Fruit fly (Drosophila melanogaster) whole organism, embryonic: ENCODE results near the gene Nup98-96.
A peak's percentile ranks its signal among the peaks of the same experiment; 100 is the strongest.

Experiments used
- Aef1 ChIP-seq: fragments of 200-800 bp; sonication (Bioruptor generic); IDR thresholded peaks from 3 replicates; pipeline ENCODE4 v1.3.6; 2022; ENCODE audit warnings: missing biosample characterization, missing genetic modification characterization
- Bteb2 ChIP-seq: fragments of 200-800 bp; sonication (Bioruptor generic); optimal IDR thresholded peaks from 2 replicates; lab custom pipeline; 2016; ENCODE audit warnings: missing biosample characterization, missing genetic modification characterization
- CG10431 ChIP-seq: fragments of 200-800 bp; sonication (Bioruptor generic); optimal IDR thresholded peaks from 3 replicates; lab custom pipeline; 2018; ENCODE audit warnings: missing biosample characterization, mild to moderate bottlenecking, missing genetic modification characterization
- CG12659 ChIP-seq: fragments of 200-800 bp; sonication (Bioruptor generic); optimal IDR thresholded peaks from 3 replicates; lab custom pipeline; 2017; ENCODE audit warnings: mild to moderate bottlenecking, missing biosample characterization, missing genetic modification reagents, missing genetic modification characterization
- CG12942 ChIP-seq: fragments of 200-800 bp; sonication (Bioruptor generic); optimal IDR thresholded peaks from 3 replicates; lab custom pipeline; 2016; ENCODE audit warnings: missing biosample characterization, missing genetic modification characterization
- CG13287 ChIP-seq: fragments of 200-800 bp; sonication (Bioruptor generic); IDR thresholded peaks from 2 replicates; pipeline ENCODE4 v1.3.6; 2022; ENCODE audit warnings: missing biosample characterization, missing genetic modification characterization; ENCODE audit not compliant: partially characterized antibody
- CG13296 ChIP-seq: fragments of 200-800 bp; sonication (Bioruptor generic); optimal IDR thresholded peaks from 3 replicates; lab custom pipeline; 2018; ENCODE audit warnings: missing biosample characterization, mild to moderate bottlenecking, missing genetic modification characterization
- CG13624 ChIP-seq: fragments of 200-800 bp; sonication (Bioruptor generic); optimal IDR thresholded peaks from 2 replicates; lab custom pipeline; 2016; ENCODE audit warnings: missing biosample characterization, missing genetic modification characterization
- CG15073 ChIP-seq: fragments of 200-800 bp; sonication (Bioruptor generic); optimal IDR thresholded peaks from 2 replicates; lab custom pipeline; 2016; ENCODE audit warnings: missing biosample characterization, missing genetic modification characterization
- CG17385 ChIP-seq: fragments of 200-800 bp; sonication (Bioruptor generic); optimal IDR thresholded peaks from 3 replicates; lab custom pipeline; 2018; ENCODE audit warnings: missing biosample characterization, mild to moderate bottlenecking, missing genetic modification characterization
- CG17912 ChIP-seq: fragments of 200-800 bp; sonication (Bioruptor generic); optimal IDR thresholded peaks from 2 replicates; lab custom pipeline; 2018; ENCODE audit warnings: missing biosample characterization, mild to moderate bottlenecking, missing genetic modification characterization
- CG1792 ChIP-seq: fragments of 200-800 bp; sonication (Bioruptor generic); optimal IDR thresholded peaks from 2 replicates; lab custom pipeline; 2016; ENCODE audit warnings: missing biosample characterization, missing genetic modification characterization
- CG2129 ChIP-seq: fragments of 200-800 bp; sonication (Bioruptor generic); IDR thresholded peaks from 2 replicates; pipeline ENCODE4 v1.3.6; 2022; ENCODE audit warnings: missing biosample characterization, missing genetic modification characterization; ENCODE audit not compliant: partially characterized antibody
- CG2875 ChIP-seq: fragments of 200-800 bp; sonication (Bioruptor generic); optimal IDR thresholded peaks from 2 replicates; lab custom pipeline; 2017; ENCODE audit warnings: missing biosample characterization, mild to moderate bottlenecking, missing genetic modification characterization, missing genetic modification reagents
- CG2889 ChIP-seq: fragments of 200-800 bp; sonication (Bioruptor generic); IDR thresholded peaks from 3 replicates; pipeline ENCODE4 v1.3.6; 2022; ENCODE audit warnings: missing biosample characterization, missing genetic modification characterization
- CG30403 ChIP-seq: fragments of 200-800 bp; sonication (Bioruptor generic); optimal IDR thresholded peaks from 3 replicates; lab custom pipeline; 2016; ENCODE audit warnings: missing biosample characterization, missing genetic modification characterization
- CG31365 ChIP-seq: fragments of 200-800 bp; sonication (Bioruptor generic); optimal IDR thresholded peaks from 2 replicates; lab custom pipeline; 2018; ENCODE audit warnings: missing biosample characterization, mild to moderate bottlenecking, missing genetic modification characterization
- CG33557 ChIP-seq: fragments of 200-800 bp; sonication (Bioruptor generic); optimal IDR thresholded peaks from 2 replicates; lab custom pipeline; 2019; ENCODE audit warnings: missing biosample characterization, mild to moderate bottlenecking, missing genetic modification characterization, moderate library complexity
- CG4820 ChIP-seq: fragments of 200-800 bp; sonication (Bioruptor generic); optimal IDR thresholded peaks from 3 replicates; lab custom pipeline; 2016; ENCODE audit warnings: missing biosample characterization, missing genetic modification characterization
- CG6175 ChIP-seq: fragments of 200-800 bp; sonication (Bioruptor generic); IDR thresholded peaks from 3 replicates; pipeline ENCODE4 v1.3.6; 2022; ENCODE audit warnings: missing biosample characterization, missing genetic modification characterization
- CG6813 ChIP-seq: fragments of 200-800 bp; sonication (Bioruptor generic); optimal IDR thresholded peaks from 2 replicates; lab custom pipeline; 2017; ENCODE audit warnings: missing biosample characterization, missing genetic modification characterization, mild to moderate bottlenecking, moderate library complexity, missing genetic modification reagents
- CG7357 ChIP-seq: fragments of 200-800 bp; sonication (Bioruptor generic); IDR thresholded peaks from 3 replicates; pipeline ENCODE4 v1.3.6; 2022; ENCODE audit warnings: missing biosample characterization, missing genetic modification characterization
- CG7786 ChIP-seq: fragments of 200-800 bp; sonication (Bioruptor generic); optimal IDR thresholded peaks from 2 replicates; lab custom pipeline; 2016; ENCODE audit warnings: missing biosample characterization, missing genetic modification characterization
- CG8388 ChIP-seq: fragments of 200-800 bp; sonication (Bioruptor generic); optimal IDR thresholded peaks from 2 replicates; lab custom pipeline; 2019; ENCODE audit warnings: missing biosample characterization, mild to moderate bottlenecking, missing genetic modification characterization, moderate library complexity
- CG8765 ChIP-seq: fragments of 200-800 bp; sonication (Bioruptor generic); IDR thresholded peaks from 2 replicates; pipeline ENCODE4 v1.3.6; 2022; ENCODE audit warnings: missing biosample characterization, missing genetic modification characterization
- CTCF ChIP-seq: fragments of 200-800 bp; sonication (Bioruptor generic); optimal IDR thresholded peaks from 2 replicates; lab custom pipeline; 2017; ENCODE audit warnings: missing biosample characterization, mild to moderate bottlenecking, missing genetic modification characterization, moderate library complexity
- Chrac-16 ChIP-seq: fragments of 200-800 bp; sonication (Bioruptor generic); optimal IDR thresholded peaks from 3 replicates; lab custom pipeline; 2016; ENCODE audit warnings: missing biosample characterization, missing genetic modification characterization
- CrebB ChIP-seq: fragments of 200-800 bp; sonication (Bioruptor generic); optimal IDR thresholded peaks from 3 replicates; lab custom pipeline; 2018; ENCODE audit warnings: missing biosample characterization, mild to moderate bottlenecking, missing genetic modification characterization
- H15 ChIP-seq: fragments of 200-800 bp; sonication (Bioruptor generic); IDR thresholded peaks from 3 replicates; pipeline ENCODE4 v1.3.6; 2022; ENCODE audit warnings: missing biosample characterization, missing genetic modification characterization
- Hey ChIP-seq: fragments of 200-800 bp; sonication (Bioruptor generic); optimal IDR thresholded peaks from 3 replicates; lab custom pipeline; 2018; ENCODE audit warnings: missing biosample characterization, mild to moderate bottlenecking, missing genetic modification characterization
- Hr51 ChIP-seq, 2 experiments: fragments of 200-800 bp; sonication (Bioruptor generic); optimal IDR thresholded peaks; 2 replicates in 1 of 2; 3 replicates in 1 of 2; lab custom pipeline; 2016 to 2018; ENCODE audit warnings: missing biosample characterization in 2 of 2, missing genetic modification characterization in 2 of 2, mild to moderate bottlenecking in 1 of 2, moderate library complexity in 1 of 2
- Optix ChIP-seq: fragments of 200-800 bp; sonication (Bioruptor generic); IDR thresholded peaks from 3 replicates; pipeline ENCODE4 v1.3.6; 2022; ENCODE audit warnings: missing biosample characterization, missing genetic modification characterization
- Vsx1 ChIP-seq: fragments of 200-800 bp; sonication (Bioruptor generic); optimal IDR thresholded peaks from 2 replicates; lab custom pipeline; 2017; ENCODE audit warnings: missing biosample characterization, mild to moderate bottlenecking, missing genetic modification characterization, missing genetic modification reagents
- Xbp1 ChIP-seq: fragments of 200-800 bp; sonication (Bioruptor generic); optimal IDR thresholded peaks from 3 replicates; lab custom pipeline; 2016; ENCODE audit warnings: missing biosample characterization, mild to moderate bottlenecking, missing genetic modification characterization
- amos ChIP-seq: fragments of 200-800 bp; sonication (Bioruptor generic); IDR thresholded peaks from 2 replicates; pipeline ENCODE4 v1.3.6; 2022; ENCODE audit warnings: missing biosample characterization, missing genetic modification characterization; ENCODE audit not compliant: partially characterized antibody
- ara ChIP-seq: fragments of 200-800 bp; sonication (Bioruptor generic); IDR thresholded peaks from 2 replicates; pipeline ENCODE4 v1.3.6; 2022; ENCODE audit warnings: missing biosample characterization, missing genetic modification characterization
- dati ChIP-seq: fragments of 200-800 bp; sonication (Bioruptor generic); IDR thresholded peaks from 2 replicates; pipeline ENCODE4 v1.3.6; 2022; ENCODE audit warnings: missing biosample characterization, missing genetic modification characterization
- dm ChIP-seq: fragments of 200-800 bp; sonication (Bioruptor generic); optimal IDR thresholded peaks from 3 replicates; lab custom pipeline; 2016; ENCODE audit warnings: missing biosample characterization, missing genetic modification characterization
- fd102C ChIP-seq: fragments of 200-800 bp; sonication (Bioruptor generic); optimal IDR thresholded peaks from 2 replicates; lab custom pipeline; 2018; ENCODE audit warnings: missing biosample characterization, mild to moderate bottlenecking, missing genetic modification characterization, moderate library complexity
- ftz-f1 ChIP-seq: fragments of 200-800 bp; sonication (Bioruptor generic); optimal IDR thresholded peaks from 2 replicates; lab custom pipeline; 2016; ENCODE audit warnings: missing biosample characterization, missing genetic modification characterization
- grn ChIP-seq: fragments of 200-800 bp; sonication (Bioruptor generic); optimal IDR thresholded peaks from 3 replicates; lab custom pipeline; 2017; ENCODE audit warnings: missing biosample characterization, missing genetic modification characterization
- gro ChIP-seq: fragments of 200-800 bp; sonication (Bioruptor generic); optimal IDR thresholded peaks from 2 replicates; lab custom pipeline; 2016; ENCODE audit warnings: missing biosample characterization, missing genetic modification characterization
- hkb ChIP-seq, 2 experiments: fragments of 200-800 bp in 1 of 2; fragments of >200 bp in 1 of 2; sonication (Bioruptor generic) in 1 of 2; IDR thresholded peaks in 1 of 2; optimal IDR thresholded peaks in 1 of 2; 2 replicates each; pipeline versions ENCODE4 v1.3.6 to Lab custom; 2017 to 2022; ENCODE audit warnings: missing biosample characterization in 1 of 2, missing genetic modification characterization in 1 of 2
- klu ChIP-seq: fragments of 200-800 bp; sonication (Bioruptor generic); IDR thresholded peaks from 2 replicates; pipeline ENCODE4 v1.3.6; 2022; ENCODE audit warnings: missing biosample characterization, missing genetic modification characterization
- kni ChIP-seq: fragments of 200-800 bp; sonication (Bioruptor generic); optimal IDR thresholded peaks from 3 replicates; lab custom pipeline; 2017; ENCODE audit warnings: mild to moderate bottlenecking, missing biosample characterization, missing genetic modification reagents, missing genetic modification characterization
- lov ChIP-seq, 2 experiments: fragments of 200-800 bp in 1 of 2; fragments of >200 bp in 1 of 2; sonication (Bioruptor generic) in 1 of 2; IDR thresholded peaks in 1 of 2; optimal IDR thresholded peaks in 1 of 2; 2 replicates in 1 of 2; 3 replicates in 1 of 2; pipeline versions ENCODE4 v1.3.6 to Lab custom; 2017 to 2022; ENCODE audit warnings: missing biosample characterization in 1 of 2, missing genetic modification characterization in 1 of 2
- ranshi ChIP-seq: fragments of 200-800 bp; sonication (Bioruptor generic); IDR thresholded peaks from 2 replicates; pipeline ENCODE4 v1.3.6; 2022; ENCODE audit warnings: missing biosample characterization, missing genetic modification characterization
- schlank ChIP-seq: fragments of 200-800 bp; sonication (Bioruptor generic); optimal IDR thresholded peaks from 2 replicates; lab custom pipeline; 2018; ENCODE audit warnings: missing biosample characterization, mild to moderate bottlenecking, missing genetic modification characterization
- seq ChIP-seq: fragments of 200-800 bp; sonication (Bioruptor generic); IDR thresholded peaks from 2 replicates; pipeline ENCODE4 v1.3.6; 2022; ENCODE audit warnings: missing biosample characterization, missing genetic modification characterization
- sima ChIP-seq: fragments of 200-800 bp; sonication (Bioruptor generic); optimal IDR thresholded peaks from 2 replicates; lab custom pipeline; 2016; ENCODE audit warnings: missing biosample characterization, missing genetic modification characterization

The Nup98-96 gene

dm6 chr3R:23783961-23784360, 2.5 kb upstream of the Nup98-96 start (continued):
- TF ChIP-seq dm, result peak; percentile 39
- TF ChIP-seq CG17912, result no peak
- TF ChIP-seq CG2889 (GFP tag; lab: Robert Waterston, UW), result no peak
- peak; percentile 48 for TF ChIP-seq CG7786
- TF ChIP-seq CG7357, result 0 out of 3 replicates have a peak, but pooled peaks have one; percentile 40
- TF ChIP-seq hkb (optimal IDR thresholded peaks at IDR 0.05; lab: Kevin White, UChicago), result no peak
- peak; percentile 77 for TF ChIP-seq hkb (GFP tag; IDR thresholded peaks at IDR 0.05; lab: Robert Waterston, UW)
- TF ChIP-seq amos (GFP tag; lab: Robert Waterston, UW), result no peak
- no peak for TF ChIP-seq CG6175
- TF ChIP-seq CG8765 (GFP tag; lab: Robert Waterston, UW), result peak; percentile 12; the same call in 1 of the 2 replicates
- TF ChIP-seq CG4820 (GFP tag; lab: Kevin White, UChicago), result peak; percentile 81
- TF ChIP-seq gro, result no peak
- peak; percentile 60 for TF ChIP-seq CG17385 (GFP tag; lab: Kevin White, UChicago)
- peak; percentile 85 for TF ChIP-seq CG33557
- TF ChIP-seq ranshi, result peak; percentile 60; the same call in 1 of the 2 replicates
- TF ChIP-seq fd102C (GFP tag; lab: Kevin White, UChicago), result no peak
- TF ChIP-seq ara (GFP tag; lab: Robert Waterston, UW), result peak; percentile 67; the same call in 1 of the 2 replicates
- TF ChIP-seq CG30403 (GFP tag; lab: Kevin White, UChicago), result peak; percentile 70
- peak; percentile 61 for TF ChIP-seq CG12659 (GFP tag; lab: Kevin White, UChicago)
- TF ChIP-seq CG2129 (GFP tag; lab: Robert Waterston, UW), result no peak
- peak; percentile 66 for TF ChIP-seq CG10431 (GFP tag; lab: Kevin White, UChicago)
- TF ChIP-seq CG12942 (GFP tag; lab: Kevin White, UChicago), result peak; percentile 24
- TF ChIP-seq grn (GFP tag; lab: Kevin White, UChicago), result no peak
- peak; percentile 24 for TF ChIP-seq CTCF (GFP tag; lab: Kevin White, UChicago)
- peak; percentile 84 for TF ChIP-seq CG2875 (GFP tag; lab: Kevin White, UChicago)
- no peak for TF ChIP-seq CrebB (tag; lab: Kevin White, UChicago)
- peak; percentile 76 for TF ChIP-seq Chrac-16 (GFP tag; lab: Kevin White, UChicago)
- TF ChIP-seq CG1792, result no peak
- peak; percentile 59 for TF ChIP-seq CG6813 (GFP tag; lab: Kevin White, UChicago)
- TF ChIP-seq H15 (GFP tag; lab: Robert Waterston, UW), result peak; percentile 69; the same call in 2 of the 3 replicates
- TF ChIP-seq Aef1, result peak; percentile 30; the same call in 1 of the 3 replicates
- peak; percentile 18 for TF ChIP-seq Bteb2 (GFP tag; lab: Kevin White, UChicago)
- TF ChIP-seq Hr51 (GFP tag; optimal IDR thresholded peaks at IDR 0.05; lab: Kevin White, UChicago), result peak; percentile 6 to 80
- TF ChIP-seq Vsx1 (GFP tag; lab: Kevin White, UChicago), result peak; percentile 79
- no peak for TF ChIP-seq CG13624 (GFP tag; lab: Kevin White, UChicago)
- no peak for TF ChIP-seq kni
- TF ChIP-seq Xbp1 (GFP tag; lab: Kevin White, UChicago), result peak; percentile 76
- TF ChIP-seq CG13287 (GFP tag; lab: Robert Waterston, UW), result no peak
- 0 out of 3 replicates have a peak, but pooled peaks have one; percentile 30 for TF ChIP-seq Optix (GFP tag; lab: Robert Waterston, UW)
- TF ChIP-seq seq (GFP tag; lab: Robert Waterston, UW), result peak; percentile 65
- no peak for TF ChIP-seq schlank
- TF ChIP-seq lov (optimal IDR thresholded peaks at IDR 0.05; lab: Kevin White, UChicago), result no peak
- TF ChIP-seq lov (GFP tag; IDR thresholded peaks at IDR 0.05; lab: Robert Waterston, UW), result no peak
- no peak for TF ChIP-seq Hey (tag; lab: Kevin White, UChicago)
- TF ChIP-seq CG8388 (GFP tag; lab: Kevin White, UChicago), result peak; percentile 85
- no peak for TF ChIP-seq CG31365
- no peak for TF ChIP-seq klu (GFP tag; lab: Robert Waterston, UW)
- no peak for TF ChIP-seq ftz-f1
- TF ChIP-seq CG13296 (GFP tag; lab: Kevin White, UChicago), result no peak
- no peak for TF ChIP-seq sima
- TF ChIP-seq dati (GFP tag; lab: Robert Waterston, UW), result no peak
- no peak for TF ChIP-seq CG15073 (GFP tag; lab: Kevin White, UChicago)
